Worm (Caenorhabditis elegans) whole organism, L4 larva: ENCODE measurements around the gene F52H2.5.
A peak's percentile ranks its signal among the peaks of the same experiment; 100 is the strongest.

Experiments used
- F49E8.2 ChIP-seq: sonication (generic microtip); optimal IDR thresholded peaks from 2 replicates; lab custom pipeline; 2016; ENCODE audit warnings: missing compliant biosample characterization, mild to moderate bottlenecking, missing genetic modification characterization, borderline replicate concordance
- R02D3.7 ChIP-seq: fragments of 150-350 bp; sonication (generic microtip); optimal IDR thresholded peaks from 3 replicates; lab custom pipeline; 2014; ENCODE audit warnings: missing biosample characterization, missing genetic modification characterization
- Y105C5A.15 ChIP-seq: fragments of 200-800 bp; sonication (Bioruptor generic); IDR thresholded peaks from 2 replicates; pipeline ENCODE4 v1.3.6; 2022; ENCODE audit warnings: missing genetic modification characterization, missing compliant biosample characterization
- Y48G9A.11 ChIP-seq: fragments of 200-800 bp; sonication (Bioruptor generic); IDR thresholded peaks from 2 replicates; pipeline ENCODE4 v1.3.6; 2022; ENCODE audit warnings: missing genetic modification reagents, missing genetic modification characterization, missing compliant biosample characterization
- Y5F2A.4 ChIP-seq: fragments of 200-800 bp; sonication (Bioruptor generic); optimal IDR thresholded peaks from 2 replicates; lab custom pipeline; 2018; ENCODE audit warnings: mild to moderate bottlenecking, missing genetic modification characterization, missing compliant biosample characterization
- arid-1 ChIP-seq: fragments of 200-800 bp; sonication (Bioruptor generic); conservative IDR thresholded peaks from 2 replicates; pipeline ENCODE4 v1.3.6; 2022; ENCODE audit warnings: missing genetic modification reagents, missing genetic modification characterization, missing compliant biosample characterization
- ceh-20 ChIP-seq: fragments of 200-800 bp; sonication (Bioruptor generic); IDR thresholded peaks from 2 replicates; pipeline ENCODE4 v1.3.6; 2022; ENCODE audit warnings: missing genetic modification reagents, missing genetic modification characterization, missing compliant biosample characterization
- ceh-28 ChIP-seq: fragments of 150-350 bp; optimal IDR thresholded peaks from 2 replicates; lab custom pipeline; 2014; ENCODE audit warnings: missing biosample characterization, missing genetic modification reagents, missing genetic modification characterization
- ceh-32 ChIP-seq: sonication (generic microtip); optimal IDR thresholded peaks from 2 replicates; lab custom pipeline; 2016; ENCODE audit warnings: mild to moderate bottlenecking, missing genetic modification characterization, missing compliant biosample characterization; ENCODE audit not compliant: poor library complexity
- ctbp-1 ChIP-seq: fragments of 200-800 bp; sonication (Bioruptor generic); IDR thresholded peaks from 2 replicates; pipeline ENCODE4 v1.3.6; 2022; ENCODE audit warnings: missing genetic modification reagents, missing genetic modification characterization, missing compliant biosample characterization
- daf-16 ChIP-seq, 3 experiments: sonication (generic microtip); optimal IDR thresholded peaks; 2 replicates each; lab custom pipeline; 2016 to 2017; ENCODE audit warnings: missing genetic modification characterization in 3 of 3, missing genetic modification reagents in 3 of 3, mild to moderate bottlenecking in 2 of 3, missing compliant biosample characterization in 2 of 3, missing biosample characterization in 1 of 3, moderate library complexity in 1 of 3
- daf-19 ChIP-seq: fragments of 200-800 bp; sonication (Bioruptor generic); conservative IDR thresholded peaks from 2 replicates; pipeline ENCODE4 v1.3.6; 2022; ENCODE audit warnings: missing genetic modification characterization, missing compliant biosample characterization
- daf-8 ChIP-seq: fragments of 200-800 bp; sonication (Bioruptor generic); IDR thresholded peaks from 2 replicates; pipeline ENCODE4 v1.3.6; 2022; ENCODE audit warnings: missing genetic modification characterization, missing compliant biosample characterization
- dmd-6 ChIP-seq: fragments of 200-800 bp; sonication (Bioruptor generic); IDR thresholded peaks from 2 replicates; pipeline ENCODE4 v1.3.6; 2022; ENCODE audit warnings: missing genetic modification reagents, missing genetic modification characterization, missing compliant biosample characterization
- dmd-8 ChIP-seq: fragments of 200-800 bp; sonication (Bioruptor generic); IDR thresholded peaks from 2 replicates; pipeline ENCODE4 v1.3.6; 2022; ENCODE audit warnings: missing genetic modification characterization, missing compliant biosample characterization
- duxl-1 ChIP-seq: sonication (generic microtip); optimal IDR thresholded peaks from 2 replicates; lab custom pipeline; 2016; ENCODE audit warnings: mild to moderate bottlenecking, missing genetic modification characterization, moderate library complexity, missing compliant biosample characterization; ENCODE audit not compliant: poor library complexity
- dve-1 ChIP-seq: sonication (generic microtip); optimal IDR thresholded peaks from 2 replicates; lab custom pipeline; 2017; ENCODE audit warnings: antibody characterized with exemption, mild to moderate bottlenecking, missing genetic modification characterization, missing compliant biosample characterization; ENCODE audit not compliant: insufficient read depth
- gei-8 ChIP-seq: fragments of 200-800 bp; sonication (Bioruptor generic); optimal IDR thresholded peaks from 2 replicates; lab custom pipeline; 2018; ENCODE audit warnings: mild to moderate bottlenecking, missing genetic modification characterization, missing compliant biosample characterization
- hif-1 ChIP-seq, 2 experiments: sonication (generic microtip); optimal IDR thresholded peaks; 2 replicates each; lab custom pipeline; 2016 to 2017; ENCODE audit warnings: missing compliant biosample characterization in 2 of 2, missing genetic modification characterization in 2 of 2, missing genetic modification reagents in 2 of 2, missing genotype in 2 of 2, mild to moderate bottlenecking in 1 of 2
- hlh-11 ChIP-seq: fragments of 200-800 bp; sonication (Bioruptor generic); optimal IDR thresholded peaks from 2 replicates; lab custom pipeline; 2018; ENCODE audit warnings: mild to moderate bottlenecking, missing genetic modification characterization, missing compliant biosample characterization
- hmg-1.1 ChIP-seq: fragments of 200-800 bp; sonication (Bioruptor generic); IDR thresholded peaks from 2 replicates; pipeline ENCODE4 v1.3.6; 2022; ENCODE audit warnings: missing genetic modification reagents, missing genetic modification characterization, missing compliant biosample characterization
- lim-7 ChIP-seq: fragments of 200-800 bp; sonication (Bioruptor generic); IDR thresholded peaks from 2 replicates; pipeline ENCODE4 v1.3.6; 2022; ENCODE audit warnings: missing genetic modification characterization, missing compliant biosample characterization
- lin-1 ChIP-seq: fragments of 200-800 bp; sonication (Bioruptor generic); IDR thresholded peaks from 2 replicates; pipeline ENCODE4 v1.3.6; 2022; ENCODE audit warnings: missing genetic modification reagents, missing genetic modification characterization, missing compliant biosample characterization
- lin-13 ChIP-seq: fragments of 150-350 bp; optimal IDR thresholded peaks from 2 replicates; lab custom pipeline; 2014; ENCODE audit warnings: missing biosample characterization, missing genetic modification reagents, missing genetic modification characterization
- lin-38 ChIP-seq: fragments of 200-800 bp; sonication (Bioruptor generic); IDR thresholded peaks from 2 replicates; pipeline ENCODE4 v1.3.6; 2022; ENCODE audit warnings: missing genetic modification reagents, missing genetic modification characterization, missing compliant biosample characterization
- mdl-1 ChIP-seq, 2 experiments: fragments of 150-350 bp in 1 of 2; sonication (generic microtip) in 1 of 2; optimal IDR thresholded peaks; 2 replicates each; lab custom pipeline; 2014 to 2017; ENCODE audit warnings: missing biosample characterization in 2 of 2, missing genetic modification characterization in 2 of 2
- mep-1 ChIP-seq: fragments of 150-350 bp; sonication (generic microtip); optimal IDR thresholded peaks from 3 replicates; lab custom pipeline; 2014; ENCODE audit warnings: missing biosample characterization, missing genetic modification characterization
- mes-2 ChIP-seq: sonication (generic microtip); optimal IDR thresholded peaks from 2 replicates; lab custom pipeline; 2016; ENCODE audit warnings: missing genotype, mild to moderate bottlenecking, missing genetic modification characterization, missing compliant biosample characterization; ENCODE audit not compliant: poor library complexity, severe bottlenecking
- mxl-2 ChIP-seq: fragments of 200-800 bp; sonication (Bioruptor generic); conservative IDR thresholded peaks from 2 replicates; pipeline ENCODE4 v1.3.6; 2022; ENCODE audit warnings: missing genetic modification reagents, missing genetic modification characterization, missing compliant biosample characterization
- nhr-11 ChIP-seq: fragments of 150-350 bp; optimal IDR thresholded peaks from 2 replicates; lab custom pipeline; 2014; ENCODE audit warnings: missing biosample characterization, missing genetic modification characterization
- nhr-111 ChIP-seq: fragments of 200-800 bp; sonication (Bioruptor generic); optimal IDR thresholded peaks from 2 replicates; lab custom pipeline; 2018; ENCODE audit warnings: mild to moderate bottlenecking, missing genetic modification characterization, missing compliant biosample characterization
- nhr-237 ChIP-seq: sonication (generic microtip); optimal IDR thresholded peaks from 2 replicates; lab custom pipeline; 2017; ENCODE audit warnings: missing biosample characterization, missing genetic modification characterization
- nhr-28 ChIP-seq: fragments of 150-350 bp; optimal IDR thresholded peaks from 2 replicates; lab custom pipeline; 2014; ENCODE audit warnings: missing biosample characterization, missing genetic modification characterization
- nhr-42 ChIP-seq: fragments of 200-800 bp; sonication (Bioruptor generic); IDR thresholded peaks from 2 replicates; pipeline ENCODE4 v1.3.6; 2022; ENCODE audit warnings: missing genetic modification characterization, missing compliant biosample characterization
- nhr-6 ChIP-seq: fragments of 150-350 bp; optimal IDR thresholded peaks from 2 replicates; lab custom pipeline; 2014; ENCODE audit warnings: missing biosample characterization, missing genetic modification characterization
- php-3 ChIP-seq: fragments of 200-800 bp; sonication (Bioruptor generic); IDR thresholded peaks from 2 replicates; pipeline ENCODE4 v1.3.6; 2022; ENCODE audit warnings: missing genetic modification reagents, missing genetic modification characterization, missing compliant biosample characterization
- rbr-2 ChIP-seq: sonication (generic microtip); optimal IDR thresholded peaks from 2 replicates; lab custom pipeline; 2016; ENCODE audit warnings: missing genotype, missing genetic modification characterization, missing compliant biosample characterization
- saeg-2 ChIP-seq: fragments of 200-800 bp; sonication (Bioruptor generic); IDR thresholded peaks from 2 replicates; pipeline ENCODE4 v1.3.6; 2022; ENCODE audit warnings: missing genetic modification reagents, missing genetic modification characterization, missing compliant biosample characterization
- sdz-12 ChIP-seq: fragments of 200-800 bp; sonication (Bioruptor generic); optimal IDR thresholded peaks from 2 replicates; lab custom pipeline; 2018; ENCODE audit warnings: mild to moderate bottlenecking, missing genetic modification characterization, missing compliant biosample characterization
- snpc-1.2 ChIP-seq: fragments of 200-800 bp; sonication (Bioruptor generic); IDR thresholded peaks from 2 replicates; pipeline ENCODE4 v1.3.6; 2022; ENCODE audit warnings: missing genetic modification reagents, missing genetic modification characterization, missing compliant biosample characterization
- snpc-4 ChIP-seq: fragments of 150-350 bp; optimal IDR thresholded peaks from 2 replicates; lab custom pipeline; 2014; ENCODE audit warnings: missing biosample characterization, missing genetic modification characterization
- unc-62 ChIP-seq, 3 experiments: fragments of 150-350 bp in 1 of 3; sonication (generic microtip); optimal IDR thresholded peaks in 2 of 3; peaks in 1 of 3; 1 replicate in 1 of 3; 2 replicates in 2 of 3; lab custom pipeline; 2014 to 2017; ENCODE audit warnings: missing biosample characterization in 3 of 3, missing genetic modification characterization in 3 of 3, missing genetic modification reagents in 3 of 3, missing genotype in 1 of 3
- vab-7 ChIP-seq: fragments of 200-800 bp; sonication (Bioruptor generic); IDR thresholded peaks from 2 replicates; pipeline ENCODE4 v1.3.6; 2022; ENCODE audit warnings: missing genetic modification reagents, missing genetic modification characterization, missing compliant biosample characterization
- zag-1 ChIP-seq: fragments of 150-350 bp; optimal IDR thresholded peaks from 2 replicates; lab custom pipeline; 2014; ENCODE audit warnings: missing biosample characterization, missing genetic modification characterization
- zip-2 ChIP-seq: fragments of 150-350 bp; optimal IDR thresholded peaks from 2 replicates; lab custom pipeline; 2014; ENCODE audit warnings: missing biosample characterization, missing genetic modification characterization
- ztf-11 ChIP-seq: fragments of 150-350 bp; optimal IDR thresholded peaks from 2 replicates; lab custom pipeline; 2014; ENCODE audit warnings: missing biosample characterization, missing genetic modification characterization

Gene F52H2.5

ce11 chrX:2531276-2531675, 28.6 kb downstream of the F52H2.5 start (continued):
- TF ChIP-seq hif-1 (tag; optimal IDR thresholded peaks at IDR 0.05; lab: Kevin White, UChicago) (no peak), Y5F2A.4 (GFP tag; lab: Kevin White, UChicago) (no peak), mes-2 (tag; lab: Kevin White, UChicago) (peak; percentile 59), dve-1 (tag; lab: Kevin White, UChicago) (peak; percentile 60), sdz-12 (no peak), mxl-2 (GFP tag; lab: Robert Waterston, UW) (no peak), ceh-32 (tag; lab: Kevin White, UChicago) (no peak), lin-38 (GFP tag; lab: Robert Waterston, UW) (peak; percentile 63), nhr-28 (tag; lab: Kevin White, UChicago) (peak; percentile 8)

- TF ChIP-seq daf-8 (GFP tag; lab: Robert Waterston, UW) (no peak), nhr-237 (tag; lab: Kevin White, UChicago) (no peak), mdl-1 (tag; optimal IDR thresholded peaks at IDR 0.05; lab: Kevin White, UChicago) (no peak), zag-1 (tag; lab: Kevin White, UChicago) (no peak), ztf-11 (tag; lab: Kevin White, UChicago) (no peak), snpc-4 (tag; lab: Kevin White, UChicago) (no peak), lin-1 (GFP tag; lab: Robert Waterston, UW) (peak; percentile 76), duxl-1 (tag; lab: Kevin White, UChicago) (no peak), unc-62 (GFP tag; optimal IDR thresholded peaks at IDR 0.05 in 1 of 2; lab: Kevin White, UChicago) (peak in 1 of 2 experiments; percentile 80), unc-62 (tag; optimal IDR thresholded peaks at IDR 0.05; lab: Kevin White, UChicago) (no peak), R02D3.7 (tag; lab: Kevin White, UChicago) (no peak), arid-1 (GFP tag; lab: Robert Waterston, UW) (peak; percentile 67), lim-7 (GFP tag; lab: Robert Waterston, UW) (peak; percentile 82), nhr-6 (tag; lab: Kevin White, UChicago) (no peak), php-3 (GFP tag; lab: Robert Waterston, UW) (peak; percentile 57), zip-2 (tag; lab: Kevin White, UChicago) (no peak), dmd-8 (GFP tag; lab: Robert Waterston, UW) (peak; percentile 64; the same call in 1 of the 2 replicates), ctbp-1 (GFP tag; lab: Robert Waterston, UW) (peak; percentile 59; the same call in 1 of the 2 replicates), Y105C5A.15 (no peak), daf-19 (GFP tag; lab: Robert Waterston, UW) (no peak), hlh-11 (tag; lab: Kevin White, UChicago) (peak; percentile 38), nhr-111 (peak; percentile 23), snpc-1.2 (GFP tag; lab: Robert Waterston, UW) (peak; percentile 68; the same call in 1 of the 2 replicates), gei-8 (GFP tag; lab: Kevin White, UChicago) (peak; percentile 27), nhr-42 (GFP tag; lab: Robert Waterston, UW) (0 out of 2 replicates have a peak, but pooled peaks have one; percentile 48), ceh-20 (GFP tag; lab: Robert Waterston, UW) (no peak), dmd-6 (GFP tag; lab: Robert Waterston, UW) (peak; percentile 63), saeg-2 (GFP tag; lab: Robert Waterston, UW) (0 out of 2 replicates have a peak, but pooled peaks have one; percentile 53), ceh-28 (tag; lab: Kevin White, UChicago) (no peak), mep-1 (peak; percentile 56), F49E8.2 (peak; percentile 33), lin-13 (GFP tag; lab: Kevin White, UChicago) (no peak), daf-16 (GFP tag; optimal IDR thresholded peaks at IDR 0.05; lab: Kevin White, UChicago) (peak in 1 of 2 experiments; percentile 75), daf-16 (tag; optimal IDR thresholded peaks at IDR 0.05; lab: Kevin White, UChicago) (peak; percentile 66), Y48G9A.11 (GFP tag; lab: Robert Waterston, UW) (peak; percentile 28), rbr-2 (tag; lab: Kevin White, UChicago) (peak; percentile 39), vab-7 (peak; percentile 89), lin-38 (GFP tag; lab: Robert Waterston, UW) (peak; percentile 62), ceh-32 (tag; lab: Kevin White, UChicago) (no peak), hmg-1.1 (GFP tag; lab: Robert Waterston, UW) (peak; percentile 78), nhr-11 (tag; lab: Kevin White, UChicago) (no peak)
These were observed 32.0 kb downstream of the F52H2.5 start for ce11 chrX:2527877-2528276.
